Worm (Caenorhabditis elegans): ENCODE measurements around the gene srw-31.

DNA sequence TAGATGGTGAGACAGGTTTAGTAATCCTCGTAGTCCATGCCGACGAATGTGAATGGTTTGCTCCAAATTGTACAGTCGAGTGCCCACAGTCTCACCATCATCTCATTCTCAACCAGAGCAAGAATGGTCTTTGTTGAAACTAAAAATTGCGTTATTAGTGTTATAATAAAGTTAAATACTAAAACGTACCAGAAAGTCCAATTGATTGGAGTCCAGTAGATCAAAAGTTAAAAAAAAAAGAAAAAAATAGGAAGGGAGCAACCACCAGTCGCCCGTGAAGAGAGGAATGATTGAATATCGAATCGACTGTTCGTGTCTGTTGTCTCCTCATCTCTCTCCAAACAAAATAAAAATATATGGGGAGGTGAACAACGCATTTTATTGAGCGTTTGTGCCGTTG lies 24.1 kb downstream of the srw-31 start, which contains the start of gene C18D4.12:
- TF ChIP-seq zag-1 (tag; optimal IDR thresholded peaks at IDR 0.05), result no peak
- TF ChIP-seq nhr-237 (tag; optimal IDR thresholded peaks at IDR 0.05), result no peak
- no peak for TF ChIP-seq aly-2 (tag; optimal IDR thresholded peaks at IDR 0.05)
- TF ChIP-seq ama-1 (optimal IDR thresholded peaks at IDR 0.05), result no peak
- no peak for TF ChIP-seq nhr-12 (tag; optimal IDR thresholded peaks at IDR 0.05)
- TF ChIP-seq lin-39 (tag; optimal IDR thresholded peaks at IDR 0.05), result no peak
- TF ChIP-seq elt-2 (tag; optimal IDR thresholded peaks at IDR 0.05), result no peak
- no peak for TF ChIP-seq fkh-10 (GFP tag; optimal IDR thresholded peaks at IDR 0.05)
- no peak for TF ChIP-seq lin-15B (tag; optimal IDR thresholded peaks at IDR 0.05)
- no peak for TF ChIP-seq unc-62 (GFP tag; optimal IDR thresholded peaks at IDR 0.05)
- no peak for TF ChIP-seq nhr-76 (tag; optimal IDR thresholded peaks at IDR 0.05)
- no peak for TF ChIP-seq tbx-2 (tag; optimal IDR thresholded peaks at IDR 0.05)
- no peak for TF ChIP-seq ztf-11 (tag; optimal IDR thresholded peaks at IDR 0.05)
- TF ChIP-seq R02D3.7 (tag; optimal IDR thresholded peaks at IDR 0.05), result no peak

All from whole organism, L3 larva.